Worm (Caenorhabditis elegans): ENCODE measurements around the gene fut-5.
A peak's percentile ranks its signal among the peaks of the same experiment; 100 is the strongest.

fut-5 gene

ce11 chrII:4667572-4667971 lies at the start of gene fut-5:
Gene fut-5 (minus strand): TSS chrII:4667672.
- no peak for TF ChIP-seq nhr-11 (tag; optimal IDR thresholded peaks at IDR 0.05)
- TF ChIP-seq pqm-1 (tag; optimal IDR thresholded peaks at IDR 0.05), result no peak
- no peak for TF ChIP-seq ceh-28 (tag; optimal IDR thresholded peaks at IDR 0.05)
- no peak for TF ChIP-seq fos-1 (tag; optimal IDR thresholded peaks at IDR 0.05)
- no peak for TF ChIP-seq nhr-237 (tag; optimal IDR thresholded peaks at IDR 0.05)
- TF ChIP-seq nhr-23 (tag; optimal IDR thresholded peaks at IDR 0.05), result no peak
- no peak for TF ChIP-seq fkh-2 (tag; optimal IDR thresholded peaks at IDR 0.05)
- no peak for TF ChIP-seq lin-15B (tag; optimal IDR thresholded peaks at IDR 0.05)
- TF ChIP-seq elt-3 (tag; optimal IDR thresholded peaks at IDR 0.05), result no peak
- no peak for TF ChIP-seq ztf-11 (tag; optimal IDR thresholded peaks at IDR 0.05)

DNA sequence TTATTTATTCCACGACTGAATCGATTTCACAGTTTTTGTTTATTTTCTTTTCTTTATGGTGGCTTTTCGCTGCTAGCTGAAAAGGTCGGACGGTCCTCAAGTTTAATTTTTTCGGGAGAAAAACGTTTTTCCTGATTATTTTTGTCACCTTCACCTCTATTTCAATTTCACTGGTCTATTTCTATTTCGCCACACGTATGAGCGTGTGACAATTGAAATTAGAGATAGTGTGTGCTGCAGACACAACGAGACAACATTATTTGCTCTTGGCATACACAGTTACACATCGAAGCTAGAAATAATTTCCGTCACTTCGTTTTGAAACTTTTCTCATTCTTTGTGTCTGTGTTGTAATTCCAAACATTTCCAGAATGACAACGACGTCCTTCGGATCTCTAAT lies 48.2 kb upstream of the fut-5 start, which contains the start of gene F41C3.8:
TSS of gene F41C3.8 (plus strand) at position 371 of the 400 bp plus-strand sequence.
- TF ChIP-seq pha-4 (tag; optimal IDR thresholded peaks at IDR 0.05) (peak; percentile 56), nhr-23 (tag; optimal IDR thresholded peaks at IDR 0.05) (no peak), eor-1 (tag; optimal IDR thresholded peaks at IDR 0.05) (no peak), elt-2 (tag; optimal IDR thresholded peaks at IDR 0.05) (peak; percentile 78)

DNA sequence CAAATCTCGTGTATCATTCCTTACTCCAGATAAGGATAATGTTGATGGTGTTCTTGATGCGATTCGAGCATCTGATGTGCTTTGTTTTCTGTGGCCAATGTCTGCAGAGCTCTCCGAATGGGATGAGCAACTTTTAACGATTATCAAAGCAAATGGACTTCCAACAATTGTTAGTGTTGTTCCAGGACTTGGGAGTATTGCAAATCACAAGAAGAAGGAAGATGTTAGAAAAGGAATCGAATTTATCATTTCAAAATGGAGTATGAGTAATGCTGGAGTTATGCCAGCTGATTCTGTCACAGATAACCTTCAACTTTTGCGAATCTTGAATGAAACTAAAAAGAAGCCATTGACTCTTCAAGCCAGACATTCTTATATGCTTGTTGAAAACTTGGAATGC lies 43.3 kb upstream of the fut-5 start:
- TF ChIP-seq ceh-16 (tag; optimal IDR thresholded peaks at IDR 0.05) (no peak), ama-1 (optimal IDR thresholded peaks at IDR 0.05) (no peak), nhr-237 (tag; optimal IDR thresholded peaks at IDR 0.05) (no peak), nhr-67 (tag; optimal IDR thresholded peaks at IDR 0.05) (no peak), nhr-76 (tag; optimal IDR thresholded peaks at IDR 0.05) (no peak), mdl-1 (tag; optimal IDR thresholded peaks at IDR 0.05) (no peak), ZK546.5 (tag; optimal IDR thresholded peaks at IDR 0.05) (no peak), aly-2 (tag; optimal IDR thresholded peaks at IDR 0.05) (no peak), nfya-1 (tag; optimal IDR thresholded peaks at IDR 0.05; ENCODE audit: insufficient read depth) (no peak), eor-1 (tag; optimal IDR thresholded peaks at IDR 0.05) (no peak), unc-39 (tag; optimal IDR thresholded peaks at IDR 0.05) (no peak)

- peak; percentile 43 for TF ChIP-seq nhr-43 (tag; optimal IDR thresholded peaks at IDR 0.05; ENCODE audit: poor library complexity, severe bottlenecking)
- TF ChIP-seq nhr-23 (tag; optimal IDR thresholded peaks at IDR 0.05), result no peak
- no peak for TF ChIP-seq ztf-11 (tag; optimal IDR thresholded peaks at IDR 0.05)
- TF ChIP-seq ceh-9 (tag; optimal IDR thresholded peaks at IDR 0.05), result no peak
- TF ChIP-seq elt-2 (tag; optimal IDR thresholded peaks at IDR 0.05), result peak; percentile 28
- TF ChIP-seq aly-2 (tag; optimal IDR thresholded peaks at IDR 0.05), result peak; percentile 53
- peak; percentile 64 for TF ChIP-seq lsy-12 (tag; optimal IDR thresholded peaks at IDR 0.05)
- no peak for TF ChIP-seq nhr-28 (tag; optimal IDR thresholded peaks at IDR 0.05)
Measured at ce11 chrII:4710120-4710519, 42.6 kb upstream of the fut-5 start, which contains the start of gene tag-151. Gene tag-151 (plus strand): TSS chrII:4710277.

DNA sequence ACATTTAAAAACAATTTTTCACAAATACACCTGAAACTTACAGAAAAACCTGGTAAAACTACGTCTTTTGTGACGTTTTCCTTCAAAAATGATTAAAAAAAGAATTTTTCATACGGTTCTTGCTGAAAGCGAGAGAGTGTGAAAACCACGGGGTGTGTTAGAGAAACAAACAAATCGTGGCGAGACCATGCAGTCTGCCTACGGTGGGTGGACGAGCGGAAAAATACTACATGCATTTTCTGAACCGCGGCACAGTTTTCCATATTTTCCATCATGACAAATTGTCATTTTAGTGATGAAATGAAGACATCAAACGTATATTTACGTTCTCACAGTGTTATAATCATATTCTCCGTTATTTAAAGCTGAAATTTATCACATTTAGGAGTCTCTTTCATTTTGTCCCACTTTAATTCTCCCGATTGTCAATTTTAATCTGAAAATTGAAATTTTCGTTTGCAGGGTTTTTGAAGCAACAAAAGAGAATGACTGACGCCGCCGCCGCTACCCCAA lies 38.9 kb upstream of the fut-5 start, which contains the start of the genes F10G7.9 and tsn-1:
TSS of gene F10G7.9 (minus strand) at position 127 of the 513 bp plus-strand sequence.
TSS of gene tsn-1 (plus strand) at position 463 of the 513 bp plus-strand sequence.
- TF ChIP-seq aly-2 (tag; optimal IDR thresholded peaks at IDR 0.05) (no peak), nhr-43 (tag; optimal IDR thresholded peaks at IDR 0.05; ENCODE audit: poor library complexity, severe bottlenecking) (peak; percentile 29), nhr-11 (tag; optimal IDR thresholded peaks at IDR 0.05) (no peak), lin-15B (tag; optimal IDR thresholded peaks at IDR 0.05) (peak; percentile 82), egl-27 (tag; optimal IDR thresholded peaks at IDR 0.05) (no peak), pha-4 (tag; optimal IDR thresholded peaks at IDR 0.05) (peak; percentile 77), ztf-11 (tag; optimal IDR thresholded peaks at IDR 0.05) (no peak), pqm-1 (tag; optimal IDR thresholded peaks at IDR 0.05) (peak; percentile 48), ZK546.5 (tag; optimal IDR thresholded peaks at IDR 0.05) (no peak), ama-1 (optimal IDR thresholded peaks at IDR 0.05) (no peak), nhr-12 (tag; optimal IDR thresholded peaks at IDR 0.05) (no peak), egl-5 (tag; optimal IDR thresholded peaks at IDR 0.05) (no peak), lin-39 (tag; optimal IDR thresholded peaks at IDR 0.05) (no peak), lsy-12 (tag; optimal IDR thresholded peaks at IDR 0.05) (peak; percentile 83), elt-2 (tag; optimal IDR thresholded peaks at IDR 0.05) (peak; percentile 68), ceh-82 (tag; optimal IDR thresholded peaks at IDR 0.05) (no peak), hmg-11 (tag; optimal IDR thresholded peaks at IDR 0.05) (peak; percentile 61), nhr-76 (tag; optimal IDR thresholded peaks at IDR 0.05) (no peak), zag-1 (tag; optimal IDR thresholded peaks at IDR 0.05) (no peak), mml-1 (tag; optimal IDR thresholded peaks at IDR 0.05) (no peak), ceh-28 (tag; optimal IDR thresholded peaks at IDR 0.05) (peak; percentile 36), nhr-23 (tag; optimal IDR thresholded peaks at IDR 0.05) (peak; percentile 63), ztf-4 (tag; optimal IDR thresholded peaks at IDR 0.05) (no peak), skn-1 (tag; optimal IDR thresholded peaks at IDR 0.05) (peak; percentile 75), nhr-25 (tag; optimal IDR thresholded peaks at IDR 0.05) (peak; percentile 81), nfya-1 (tag; optimal IDR thresholded peaks at IDR 0.05; ENCODE audit: insufficient read depth) (peak; percentile 92), mdl-1 (tag; optimal IDR thresholded peaks at IDR 0.05) (no peak), unc-62 (GFP tag; optimal IDR thresholded peaks at IDR 0.05) (no peak)
